Fruit fly (Drosophila melanogaster): Measurements from ENCODE around the gene CG6696.

CG6696 gene

DNA sequence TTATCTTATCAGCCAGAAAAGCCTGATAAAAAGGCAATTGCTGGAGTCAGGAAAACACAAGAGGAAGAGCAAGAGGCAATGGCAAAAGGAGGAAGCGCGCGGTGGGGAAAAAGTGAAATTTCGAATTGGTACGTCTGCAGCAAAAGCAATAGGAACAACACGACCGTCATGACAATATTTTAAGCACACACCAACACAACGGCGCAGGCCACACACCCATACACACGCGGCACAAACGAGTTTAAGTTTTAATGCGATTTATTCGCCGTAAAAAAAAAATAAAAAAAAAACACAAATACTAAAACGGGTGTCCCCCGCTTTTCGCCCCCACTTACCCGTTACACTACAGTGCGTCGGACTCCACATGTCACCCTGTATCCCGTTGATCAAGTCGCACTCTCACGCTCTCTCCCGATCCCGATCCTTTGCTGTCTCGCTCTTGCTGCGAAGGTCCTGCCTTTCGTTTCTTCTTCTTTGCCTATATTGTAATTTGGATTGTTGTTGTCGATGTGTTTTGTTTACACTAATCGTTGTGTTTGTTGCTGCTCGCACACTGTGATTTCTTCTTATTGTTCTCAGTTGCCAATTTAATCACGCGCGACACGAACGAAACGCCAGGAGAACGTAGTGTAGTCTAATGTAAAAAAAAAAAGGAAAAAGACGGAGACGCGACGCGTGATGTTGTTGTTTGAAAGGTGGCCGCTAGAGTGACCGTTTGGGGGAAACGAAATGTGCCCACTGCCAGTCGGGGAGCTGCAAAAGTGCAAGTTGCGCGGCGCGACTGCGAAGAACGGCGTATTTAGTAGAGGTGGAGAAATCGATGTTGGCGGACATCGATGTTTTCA is 14.9 kb downstream of the CG6696 start, which contains the start of gene Rip11 (continued):
- TF ChIP-seq bbx (GFP tag; IDR thresholded peaks at IDR 0.05; ENCODE audit: partially characterized antibody), result peak; percentile 56; the same call in 1 of the 2 replicates
- no peak for TF ChIP-seq en (GFP tag; optimal IDR thresholded peaks at IDR 0.05)
- TF ChIP-seq Dp (GFP tag; optimal IDR thresholded peaks at IDR 0.05), result no peak
- TF ChIP-seq dimm (GFP tag; IDR thresholded peaks at IDR 0.05), result no peak
- TF ChIP-seq C15 (GFP tag; IDR thresholded peaks at IDR 0.05), result no peak
- no peak for TF ChIP-seq CG12155 (GFP tag; optimal IDR thresholded peaks at IDR 0.05)
- TF ChIP-seq gsb (GFP tag; IDR thresholded peaks at IDR 0.05), result no peak
- TF ChIP-seq Taf1 (GFP tag; IDR thresholded peaks at IDR 0.05), result no peak; the same call in 1 of the 2 replicates
- no peak for TF ChIP-seq grn (GFP tag; optimal IDR thresholded peaks at IDR 0.05)
- no peak for TF ChIP-seq E2f1 (GFP tag; IDR thresholded peaks at IDR 0.05)
- no peak for TF ChIP-seq CG11085 (GFP tag; IDR thresholded peaks at IDR 0.05)
- no peak for TF ChIP-seq CG6765 (GFP tag; optimal IDR thresholded peaks at IDR 0.05)
- no peak for TF ChIP-seq eyg (GFP tag; optimal IDR thresholded peaks at IDR 0.05)
- TF ChIP-seq repo (GFP tag; optimal IDR thresholded peaks at IDR 0.05), result peak; percentile 31
- no peak for TF ChIP-seq Nf-YA (GFP tag; IDR thresholded peaks at IDR 0.05)
- TF ChIP-seq CG3163 (GFP tag; optimal IDR thresholded peaks at IDR 0.05), result peak; percentile 8
- no peak for TF ChIP-seq esg (GFP tag; conservative IDR thresholded peaks at IDR 0.05)
- TF ChIP-seq Xrp1 (GFP tag; IDR thresholded peaks at IDR 0.05), result peak; percentile 52; the same call in 1 of the 2 replicates
- no peak for TF ChIP-seq CG9727 (GFP tag; optimal IDR thresholded peaks at IDR 0.05)
- TF ChIP-seq kni (GFP tag; optimal IDR thresholded peaks at IDR 0.05), result peak; percentile 48
- no peak for TF ChIP-seq CG17612 (GFP tag; IDR thresholded peaks at IDR 0.05)
- TF ChIP-seq HmgZ (tag; optimal IDR thresholded peaks at IDR 0.05), result peak; percentile 16
- TF ChIP-seq prd (optimal IDR thresholded peaks at IDR 0.05), result no peak
- TF ChIP-seq prd (GFP tag; IDR thresholded peaks at IDR 0.05), result 0 out of 3 replicates have a peak, but pooled peaks have one; percentile 17
- no peak for TF ChIP-seq CG2875 (GFP tag; optimal IDR thresholded peaks at IDR 0.05)
- TF ChIP-seq CG12769 (tag; optimal IDR thresholded peaks at IDR 0.05), result no peak
- TF ChIP-seq CG13123 (GFP tag; optimal IDR thresholded peaks at IDR 0.05), result no peak
- TF ChIP-seq knrl (GFP tag; IDR thresholded peaks at IDR 0.05; ENCODE audit: partially characterized antibody), result no peak
- TF ChIP-seq CG2116 (GFP tag; optimal IDR thresholded peaks at IDR 0.05), result no peak
- no peak for TF ChIP-seq aop (GFP tag; IDR thresholded peaks at IDR 0.05)
- TF ChIP-seq inv (GFP tag; IDR thresholded peaks at IDR 0.05; ENCODE audit: partially characterized antibody), result no peak
- no peak for TF ChIP-seq lab (GFP tag; optimal IDR thresholded peaks at IDR 0.05)
- no peak for TF ChIP-seq CG18619 (GFP tag; optimal IDR thresholded peaks at IDR 0.05)
- peak; percentile 28; the same call in 1 of the 2 replicates for TF ChIP-seq seq (GFP tag; IDR thresholded peaks at IDR 0.05)
- no peak for TF ChIP-seq hth (optimal IDR thresholded peaks at IDR 0.05)
- peak; percentile 57; the same call in 2 of the 3 replicates for TF ChIP-seq Opbp (GFP tag; IDR thresholded peaks at IDR 0.05; ENCODE audit: partially characterized antibody)
- TF ChIP-seq Pdp1 (GFP tag; optimal IDR thresholded peaks at IDR 0.05), result peak in 1 of 2 experiments; percentile 37
- 0 out of 3 replicates have a peak, but pooled peaks have one; percentile 40 for TF ChIP-seq CG11093 (GFP tag; IDR thresholded peaks at IDR 0.05)
- no peak for TF ChIP-seq CG11696 (GFP tag; IDR thresholded peaks at IDR 0.05)
- TF ChIP-seq tna (GFP tag; IDR thresholded peaks at IDR 0.05; ENCODE audit: partially characterized antibody), result no peak
- TF ChIP-seq HHEX (GFP tag; optimal IDR thresholded peaks at IDR 0.05), result no peak
- no peak for TF ChIP-seq ranshi (GFP tag; IDR thresholded peaks at IDR 0.05)
- peak; percentile 37 for TF ChIP-seq PHDP (tag; optimal IDR thresholded peaks at IDR 0.05)
- TF ChIP-seq Chrac-16 (GFP tag; optimal IDR thresholded peaks at IDR 0.05), result no peak
- TF ChIP-seq CG10959 (GFP tag; IDR thresholded peaks at IDR 0.05), result no peak
- peak; percentile 46 for TF ChIP-seq lbe (GFP tag; optimal IDR thresholded peaks at IDR 0.05)
- TF ChIP-seq unpg (GFP tag; optimal IDR thresholded peaks at IDR 0.05), result peak; percentile 21
- no peak for TF ChIP-seq ind (GFP tag; optimal IDR thresholded peaks at IDR 0.05)
- peak; percentile 74; the same call in 1 of the 2 replicates for TF ChIP-seq GATAe (GFP tag; conservative IDR thresholded peaks at IDR 0.05)

Measured in whole organism, embryonic.